Worm (Caenorhabditis elegans) whole organism, mixed stage, embryonic: ENCODE measurements around the gene Y37A1A.4.

Experiments used
- M03D4.4 ChIP-seq: sonication (generic microtip); optimal IDR thresholded peaks from 2 replicates; lab custom pipeline; 2017; ENCODE audit warnings: mild to moderate bottlenecking, missing genetic modification characterization, missing compliant biosample characterization
- blmp-1 ChIP-seq: fragments of 150-350 bp; optimal IDR thresholded peaks from 2 replicates; lab custom pipeline; 2014; ENCODE audit warnings: missing biosample characterization, missing genetic modification characterization
- ceh-39 ChIP-seq: fragments of 150-350 bp; optimal IDR thresholded peaks from 2 replicates; lab custom pipeline; 2014; ENCODE audit warnings: missing biosample characterization, missing genetic modification characterization
- ceh-43 ChIP-seq: fragments of 200-800 bp; sonication (Bioruptor generic); optimal IDR thresholded peaks from 2 replicates; lab custom pipeline; 2018; ENCODE audit warnings: mild to moderate bottlenecking, missing genetic modification characterization, moderate library complexity, missing compliant biosample characterization
- ceh-83 ChIP-seq: fragments of 200-800 bp; sonication (Bioruptor generic); optimal IDR thresholded peaks from 2 replicates; lab custom pipeline; 2018; ENCODE audit warnings: mild to moderate bottlenecking, missing genetic modification characterization, missing compliant biosample characterization
- ces-1 ChIP-seq: fragments of 150-350 bp; optimal IDR thresholded peaks from 2 replicates; lab custom pipeline; 2014; ENCODE audit warnings: missing biosample characterization, missing genetic modification reagents, missing genetic modification characterization
- cnd-1 ChIP-seq: fragments of 200-800 bp; sonication (Bioruptor generic); optimal IDR thresholded peaks from 2 replicates; lab custom pipeline; 2018; ENCODE audit warnings: mild to moderate bottlenecking, missing genetic modification characterization, missing compliant biosample characterization
- drap-1 ChIP-seq: fragments of 200-800 bp; sonication (Bioruptor generic); optimal IDR thresholded peaks from 3 replicates; lab custom pipeline; 2018; ENCODE audit warnings: mild to moderate bottlenecking, missing genetic modification characterization, missing compliant biosample characterization
- elt-1 ChIP-seq: sonication (generic microtip); optimal IDR thresholded peaks from 2 replicates; lab custom pipeline; 2017; ENCODE audit warnings: missing genetic modification characterization, mild to moderate bottlenecking, missing compliant biosample characterization, antibody characterized with exemption, moderate library complexity, borderline replicate concordance; ENCODE audit not compliant: insufficient read depth
- flh-1 ChIP-seq: fragments of 200-800 bp; sonication (Bioruptor generic); optimal IDR thresholded peaks from 2 replicates; lab custom pipeline; 2018; ENCODE audit warnings: mild to moderate bottlenecking, missing genetic modification characterization, moderate library complexity, missing compliant biosample characterization
- ham-2 ChIP-seq: fragments of 200-800 bp; sonication (Bioruptor generic); optimal IDR thresholded peaks from 2 replicates; lab custom pipeline; 2018; ENCODE audit warnings: mild to moderate bottlenecking, missing genetic modification characterization, missing compliant biosample characterization
- lin-13 ChIP-seq: fragments of 150-350 bp; optimal IDR thresholded peaks from 2 replicates; lab custom pipeline; 2014; ENCODE audit warnings: missing biosample characterization, missing genetic modification characterization
- lin-32 ChIP-seq: fragments of 200-800 bp; sonication (Bioruptor generic); optimal IDR thresholded peaks from 2 replicates; lab custom pipeline; 2018; ENCODE audit warnings: mild to moderate bottlenecking, missing genetic modification characterization, missing compliant biosample characterization
- lsy-2 ChIP-seq: fragments of 150-350 bp; optimal IDR thresholded peaks from 2 replicates; lab custom pipeline; 2014; ENCODE audit warnings: missing biosample characterization, missing genetic modification characterization
- mab-5 ChIP-seq: fragments of 150-350 bp; optimal IDR thresholded peaks from 2 replicates; lab custom pipeline; 2014; ENCODE audit warnings: missing biosample characterization, missing genetic modification characterization
- mep-1 ChIP-seq: fragments of 150-350 bp; optimal IDR thresholded peaks from 2 replicates; lab custom pipeline; 2017; ENCODE audit warnings: missing biosample characterization, missing genetic modification reagents, missing genetic modification characterization, inconsistent platforms
- mls-2 ChIP-seq: sonication (generic microtip); optimal IDR thresholded peaks from 2 replicates; lab custom pipeline; 2016; ENCODE audit warnings: mild to moderate bottlenecking, missing genetic modification characterization, moderate library complexity, missing compliant biosample characterization
- nhr-12 ChIP-seq: fragments of 150-350 bp; optimal IDR thresholded peaks from 2 replicates; lab custom pipeline; 2014; ENCODE audit warnings: missing biosample characterization, missing genetic modification characterization
- nhr-2 ChIP-seq: fragments of 150-350 bp; optimal IDR thresholded peaks from 2 replicates; lab custom pipeline; 2014; ENCODE audit warnings: missing biosample characterization, missing genetic modification characterization
- nhr-237 ChIP-seq: fragments of 150-350 bp; optimal IDR thresholded peaks from 2 replicates; lab custom pipeline; 2014; ENCODE audit warnings: missing biosample characterization, missing genetic modification characterization
- nhr-76 ChIP-seq: sonication (generic microtip); optimal IDR thresholded peaks from 2 replicates; lab custom pipeline; 2017; ENCODE audit warnings: missing biosample characterization, missing genetic modification characterization
- pha-4 ChIP-seq: fragments of 150-350 bp; optimal IDR thresholded peaks from 2 replicates; lab custom pipeline; 2018; ENCODE audit warnings: missing biosample characterization, missing genetic modification reagents, missing genetic modification characterization
- sem-2 ChIP-seq: fragments of 200-800 bp; sonication (Bioruptor generic); optimal IDR thresholded peaks from 2 replicates; lab custom pipeline; 2018; ENCODE audit warnings: mild to moderate bottlenecking, missing genetic modification characterization, missing compliant biosample characterization
- sptf-1 ChIP-seq: sonication (generic microtip); optimal IDR thresholded peaks from 2 replicates; lab custom pipeline; 2017; ENCODE audit warnings: mild to moderate bottlenecking, missing genetic modification characterization, moderate library complexity, missing compliant biosample characterization
- tbx-8 ChIP-seq: fragments of 200-800 bp; sonication (Bioruptor generic); optimal IDR thresholded peaks from 2 replicates; lab custom pipeline; 2018; ENCODE audit warnings: mild to moderate bottlenecking, missing genetic modification characterization, moderate library complexity, missing compliant biosample characterization
- unc-120 ChIP-seq: sonication (generic microtip); optimal IDR thresholded peaks from 2 replicates; lab custom pipeline; 2017; ENCODE audit warnings: missing genetic modification characterization, missing compliant biosample characterization; ENCODE audit not compliant: poor library complexity, severe bottlenecking
- unc-39 ChIP-seq: fragments of 150-350 bp; optimal IDR thresholded peaks from 2 replicates; lab custom pipeline; 2014; ENCODE audit warnings: missing biosample characterization, missing genetic modification characterization
- unc-62 ChIP-seq: fragments of 150-350 bp; optimal IDR thresholded peaks from 2 replicates; lab custom pipeline; 2014; ENCODE audit warnings: missing biosample characterization, missing genetic modification reagents, missing genetic modification characterization
- zip-8 ChIP-seq: fragments of 150-350 bp; optimal IDR thresholded peaks from 2 replicates; lab custom pipeline; 2014; ENCODE audit warnings: missing biosample characterization, missing genetic modification characterization
- ztf-11 ChIP-seq: fragments of 150-350 bp; optimal IDR thresholded peaks from 2 replicates; lab custom pipeline; 2014; ENCODE audit warnings: missing biosample characterization, missing genetic modification characterization

The Y37A1A.4 gene

DNA sequence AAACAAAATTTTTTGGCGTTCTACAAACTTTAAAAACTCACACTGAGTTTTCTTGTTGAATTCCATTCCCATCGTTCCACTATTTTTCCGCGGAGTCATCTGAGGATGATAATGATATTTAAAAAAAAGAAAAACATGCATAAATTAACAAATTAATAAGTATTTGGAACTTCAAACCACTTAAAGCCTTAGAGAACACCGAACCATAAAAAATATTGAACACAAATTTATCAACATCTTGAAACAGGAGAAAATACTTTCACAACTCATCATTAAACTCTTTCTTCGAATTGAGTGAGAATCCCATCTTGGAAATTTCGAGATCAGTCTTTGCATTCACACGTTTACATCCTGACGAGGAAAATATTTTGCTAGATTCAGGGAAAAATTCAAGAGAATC, 48.2 kb downstream of the Y37A1A.4 start, which contains the start of gene gei-18:
TSS of gene gei-18 (minus strand) at position 101 of the 400 bp plus-strand sequence.
- TF ChIP-seq nhr-12 (tag; lab: Kevin White, UChicago) = no peak
- TF ChIP-seq blmp-1 (tag; lab: Kevin White, UChicago) = no peak
- TF ChIP-seq ceh-43 = no peak
- TF ChIP-seq mep-1 (tag; lab: Kevin White, UChicago) = no peak
- TF ChIP-seq pha-4 (tag; lab: Kevin White, UChicago) = no peak
- no peak for TF ChIP-seq sptf-1 (tag; lab: Kevin White, UChicago)
- no peak for TF ChIP-seq ceh-39
- no peak for TF ChIP-seq lsy-2 (tag; lab: Kevin White, UChicago)
- no peak for TF ChIP-seq sem-2 (GFP tag; lab: Kevin White, UChicago)
- TF ChIP-seq ztf-11 = no peak
- no peak for TF ChIP-seq lin-32
- no peak for TF ChIP-seq zip-8 (tag; lab: Kevin White, UChicago)
- no peak for TF ChIP-seq unc-62 (GFP tag; lab: Kevin White, UChicago)

ce11 chrIV:13984041-13984440, 49.9 kb downstream of the Y37A1A.4 start, which contains the start of gene tor-2:
tor-2 (minus strand) TSS chrIV:13984141.
- TF ChIP-seq ces-1 (GFP tag; lab: Kevin White, UChicago) (no peak), nhr-2 (no peak), sem-2 (GFP tag; lab: Kevin White, UChicago) (no peak), M03D4.4 (tag; lab: Kevin White, UChicago) (no peak), mls-2 (no peak), cnd-1 (tag; lab: Kevin White, UChicago) (no peak), lin-13 (tag; lab: Kevin White, UChicago) (no peak), elt-1 (tag; lab: Kevin White, UChicago) (no peak), sptf-1 (tag; lab: Kevin White, UChicago) (no peak), pha-4 (tag; lab: Kevin White, UChicago) (no peak), unc-39 (tag; lab: Kevin White, UChicago) (no peak), ceh-43 (no peak), ceh-83 (no peak), drap-1 (GFP tag; lab: Kevin White, UChicago) (no peak), unc-120 (tag; lab: Kevin White, UChicago) (no peak), flh-1 (no peak), lin-32 (no peak)

- TF ChIP-seq mab-5 (tag; lab: Kevin White, UChicago) = no peak
- no peak for TF ChIP-seq drap-1 (GFP tag; lab: Kevin White, UChicago)
- TF ChIP-seq lsy-2 (tag; lab: Kevin White, UChicago) = no peak
- no peak for TF ChIP-seq M03D4.4 (tag; lab: Kevin White, UChicago)
- no peak for TF ChIP-seq flh-1
- TF ChIP-seq blmp-1 (tag; lab: Kevin White, UChicago) = no peak
- TF ChIP-seq unc-120 (tag; lab: Kevin White, UChicago) = no peak
- TF ChIP-seq cnd-1 (tag; lab: Kevin White, UChicago) = no peak
- no peak for TF ChIP-seq nhr-76 (tag; lab: Kevin White, UChicago)
- TF ChIP-seq nhr-12 (tag; lab: Kevin White, UChicago) = no peak
- TF ChIP-seq ham-2 (GFP tag; lab: Kevin White, UChicago) = no peak
- TF ChIP-seq ceh-43 = no peak
- TF ChIP-seq tbx-8 = no peak
- TF ChIP-seq nhr-237 = no peak
Measured at ce11 chrIV:13985705-13986104, 51.5 kb downstream of the Y37A1A.4 start, which contains the start of gene tor-1. tor-1 (minus strand) TSS chrIV:13985805.

ce11 chrIV:13988781-13989180, 54.6 kb downstream of the Y37A1A.4 start, which contains the start of gene egl-23:
egl-23 (plus strand) TSS chrIV:13989081.
- TF ChIP-seq ces-1 (GFP tag; lab: Kevin White, UChicago) = no peak

DNA sequence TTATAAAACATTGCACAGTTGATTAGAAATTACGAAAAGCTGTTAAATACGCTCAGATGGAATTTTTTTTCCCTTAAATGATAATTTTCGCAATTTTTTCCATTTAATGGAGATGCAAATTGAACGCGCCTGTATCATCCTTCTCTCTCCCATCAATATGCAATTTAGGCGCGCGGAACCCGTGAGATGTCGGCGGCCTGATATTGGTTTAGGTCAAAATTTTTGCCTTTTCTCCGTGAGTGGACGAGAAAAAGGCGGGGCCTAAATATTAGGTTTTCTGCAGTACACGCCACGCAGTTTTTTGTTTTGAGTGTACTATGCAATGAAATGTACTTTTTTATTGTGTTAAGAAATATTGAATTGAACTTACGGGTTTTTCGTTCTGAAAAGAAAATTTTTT, 55.7 kb downstream of the Y37A1A.4 start:
- no peak for TF ChIP-seq pha-4 (tag; lab: Kevin White, UChicago)
- no peak for TF ChIP-seq lsy-2 (tag; lab: Kevin White, UChicago)
- TF ChIP-seq ceh-39 = no peak
- TF ChIP-seq ztf-11 = no peak
- no peak for TF ChIP-seq lin-32
- TF ChIP-seq cnd-1 (tag; lab: Kevin White, UChicago) = no peak
- TF ChIP-seq mep-1 (tag; lab: Kevin White, UChicago) = no peak
- TF ChIP-seq nhr-2 = no peak
- TF ChIP-seq nhr-12 (tag; lab: Kevin White, UChicago) = no peak
- no peak for TF ChIP-seq ces-1 (GFP tag; lab: Kevin White, UChicago)
